Fruit fly (Drosophila melanogaster) whole organism, embryonic: Measurements from ENCODE around the gene Lamtor5.

Source experiments
- CG10959 ChIP-seq: fragments of 200-800 bp; sonication (Bioruptor generic); IDR thresholded peaks from 2 replicates; pipeline ENCODE4 v1.3.6; 2022; ENCODE audit warnings: missing biosample characterization, missing genetic modification characterization
- GATAe ChIP-seq: fragments of 200-800 bp; sonication (Bioruptor generic); conservative IDR thresholded peaks from 2 replicates; pipeline ENCODE4 v1.3.6; 2022; ENCODE audit warnings: missing biosample characterization, missing genetic modification characterization
- chm ChIP-seq: fragments of 200-800 bp; sonication (Bioruptor generic); IDR thresholded peaks from 2 replicates; pipeline ENCODE4 v1.3.6; 2022; ENCODE audit warnings: missing biosample characterization, missing genetic modification characterization
- lmd ChIP-seq: fragments of 200-800 bp; sonication (Bioruptor generic); IDR thresholded peaks from 2 replicates; pipeline ENCODE4 v1.3.6; 2022; ENCODE audit warnings: missing biosample characterization, missing genetic modification characterization

- TF ChIP-seq CG10959 (no peak), GATAe (GFP tag; lab: Robert Waterston, UW) (no peak), chm (GFP tag; lab: Robert Waterston, UW) (no peak), lmd (GFP tag; lab: Robert Waterston, UW) (no peak)
Observed at dm6 chrX:1854873-1855272, 3.9 kb downstream of the Lamtor5 start.
